Worm (Caenorhabditis elegans) whole organism, L1 larva: Measurements from ENCODE around the gene F38A5.22.

Source experiments
- C16A3.4 ChIP-seq: fragments of 150-350 bp; optimal IDR thresholded peaks from 2 replicates; lab custom pipeline; 2014; ENCODE audit warnings: missing biosample characterization, missing genetic modification characterization
- C34B4.2 ChIP-seq: sonication (generic microtip); optimal IDR thresholded peaks from 2 replicates; lab custom pipeline; 2017; ENCODE audit warnings: mild to moderate bottlenecking, missing genetic modification characterization, missing compliant biosample characterization
- ceh-88 ChIP-seq: fragments of 200-800 bp; sonication (Bioruptor generic); IDR thresholded peaks from 2 replicates; pipeline ENCODE4 v1.3.6; 2022; ENCODE audit warnings: missing genetic modification characterization, missing compliant biosample characterization
- ceh-90 ChIP-seq: sonication (generic microtip); optimal IDR thresholded peaks from 2 replicates; lab custom pipeline; 2016; ENCODE audit warnings: missing genetic modification characterization, missing compliant biosample characterization
- ces-1 ChIP-seq: fragments of 150-350 bp; optimal IDR thresholded peaks from 2 replicates; lab custom pipeline; 2014; ENCODE audit warnings: missing biosample characterization, missing genetic modification reagents, missing genetic modification characterization
- dpl-1 ChIP-seq, 3 experiments: fragments of 150-350 bp in 2 of 3; sonication (generic microtip) in 1 of 3; optimal IDR thresholded peaks; 2 replicates each; lab custom pipeline; 2014 to 2017; ENCODE audit warnings: missing biosample characterization in 3 of 3, missing genetic modification characterization in 3 of 3, missing genetic modification reagents in 3 of 3
- efl-1 ChIP-seq, 4 experiments: fragments of 150-350 bp; optimal IDR thresholded peaks in 3 of 4; peaks in 1 of 4; 1 replicate in 1 of 4; 2 replicates in 3 of 4; lab custom pipeline; 2014; ENCODE audit warnings: missing biosample characterization in 2 of 4, missing genetic modification characterization in 2 of 4, missing genetic modification reagents in 2 of 4
- elt-2 ChIP-seq: sonication (generic microtip); optimal IDR thresholded peaks from 2 replicates; lab custom pipeline; 2016; ENCODE audit warnings: missing genetic modification characterization, mild to moderate bottlenecking, inconsistent platforms, missing compliant biosample characterization, missing genetic modification reagents
- elt-3 ChIP-seq, 6 experiments: fragments of 150-350 bp in 1 of 6; sonication (generic microtip); optimal IDR thresholded peaks; 2 replicates each; lab custom pipeline; 2017 to 2018; ENCODE audit warnings: missing biosample characterization in 6 of 6, missing genetic modification characterization in 6 of 6, inconsistent platforms in 1 of 6
- fkh-10 ChIP-seq: sonication (generic microtip); optimal IDR thresholded peaks from 2 replicates; lab custom pipeline; 2017; ENCODE audit warnings: missing biosample characterization, missing genetic modification reagents, missing genetic modification characterization
- fos-1 ChIP-seq: fragments of 150-350 bp; optimal IDR thresholded peaks from 2 replicates; lab custom pipeline; 2014; ENCODE audit warnings: missing biosample characterization, missing genetic modification characterization
- grh-1 ChIP-seq: fragments of 200-800 bp; sonication (Bioruptor generic); IDR thresholded peaks from 2 replicates; pipeline ENCODE4 v1.3.6; 2022; ENCODE audit warnings: missing genetic modification reagents, missing genetic modification characterization, missing compliant biosample characterization
- isw-1 ChIP-seq: fragments of 200-800 bp; sonication (Bioruptor generic); IDR thresholded peaks from 2 replicates; pipeline ENCODE4 v1.3.6; 2022; ENCODE audit warnings: missing genetic modification characterization, missing compliant biosample characterization
- lin-13 ChIP-seq: fragments of 150-350 bp; optimal IDR thresholded peaks from 2 replicates; lab custom pipeline; 2014; ENCODE audit warnings: missing biosample characterization, missing genetic modification reagents, missing genetic modification characterization
- lin-35 ChIP-seq, 2 experiments: fragments of 150-350 bp; optimal IDR thresholded peaks; 2 replicates each; lab custom pipeline; 2014; ENCODE audit warnings: missing biosample characterization in 2 of 2, missing genetic modification characterization in 2 of 2, missing genetic modification reagents in 2 of 2
- lin-39 ChIP-seq: fragments of 150-350 bp; optimal IDR thresholded peaks from 2 replicates; lab custom pipeline; 2014; ENCODE audit warnings: missing biosample characterization, missing genetic modification reagents, missing genetic modification characterization
- lsy-2 ChIP-seq, 2 experiments: fragments of 150-350 bp; optimal IDR thresholded peaks; 2 replicates each; lab custom pipeline; 2014; ENCODE audit warnings: missing biosample characterization in 2 of 2, missing genetic modification characterization in 2 of 2
- mab-9 ChIP-seq: fragments of 200-800 bp; sonication (Bioruptor generic); IDR thresholded peaks from 2 replicates; pipeline ENCODE4 v1.3.6; 2022; ENCODE audit warnings: missing genetic modification reagents, missing genetic modification characterization, missing compliant biosample characterization
- mep-1 ChIP-seq: fragments of 150-350 bp; optimal IDR thresholded peaks from 2 replicates; lab custom pipeline; 2014; ENCODE audit warnings: missing biosample characterization, missing genetic modification characterization
- nhr-19 ChIP-seq: fragments of 200-800 bp; sonication (Bioruptor generic); conservative IDR thresholded peaks from 2 replicates; pipeline ENCODE4 v1.3.6; 2022; ENCODE audit warnings: missing genetic modification characterization, missing compliant biosample characterization
- nhr-20 ChIP-seq: sonication (generic microtip); optimal IDR thresholded peaks from 2 replicates; lab custom pipeline; 2016; ENCODE audit warnings: mild to moderate bottlenecking, missing genetic modification characterization, missing compliant biosample characterization
- nhr-237 ChIP-seq: fragments of 150-350 bp; optimal IDR thresholded peaks from 2 replicates; lab custom pipeline; 2014; ENCODE audit warnings: missing biosample characterization, missing genetic modification characterization
- nhr-28 ChIP-seq: fragments of 150-350 bp; optimal IDR thresholded peaks from 2 replicates; lab custom pipeline; 2014; ENCODE audit warnings: missing biosample characterization, missing genetic modification characterization
- rnt-1 ChIP-seq: sonication (generic microtip); optimal IDR thresholded peaks from 2 replicates; lab custom pipeline; 2016; ENCODE audit warnings: mild to moderate bottlenecking, missing genetic modification characterization, moderate library complexity, missing compliant biosample characterization
- snu-23 ChIP-seq: sonication (generic microtip); optimal IDR thresholded peaks from 2 replicates; lab custom pipeline; 2016; ENCODE audit warnings: missing genetic modification characterization, missing compliant biosample characterization
- sox-4 ChIP-seq: sonication (generic microtip); optimal IDR thresholded peaks from 2 replicates; lab custom pipeline; 2016; ENCODE audit warnings: missing genetic modification characterization, missing compliant biosample characterization
- tlp-1 ChIP-seq: fragments of 150-350 bp; optimal IDR thresholded peaks from 2 replicates; lab custom pipeline; 2014; ENCODE audit warnings: missing biosample characterization, missing genetic modification characterization
- unc-130 ChIP-seq: fragments of 150-350 bp; optimal IDR thresholded peaks from 2 replicates; lab custom pipeline; 2017; ENCODE audit warnings: missing biosample characterization, missing genetic modification characterization, inconsistent platforms
- unc-62 ChIP-seq: fragments of 150-350 bp; optimal IDR thresholded peaks from 2 replicates; lab custom pipeline; 2014; ENCODE audit warnings: missing biosample characterization, missing genetic modification reagents, missing genetic modification characterization
- unc-86 ChIP-seq: sonication (generic microtip); optimal IDR thresholded peaks from 2 replicates; lab custom pipeline; 2016; ENCODE audit warnings: missing genetic modification characterization, missing compliant biosample characterization
- unc-98 ChIP-seq: fragments of 200-800 bp; sonication (Bioruptor generic); IDR thresholded peaks from 2 replicates; pipeline ENCODE4 v1.3.6; 2022; ENCODE audit warnings: missing genetic modification characterization, missing compliant biosample characterization
- vab-15 ChIP-seq: sonication (generic microtip); optimal IDR thresholded peaks from 2 replicates; lab custom pipeline; 2017; ENCODE audit warnings: missing genotype, mild to moderate bottlenecking, missing genetic modification characterization, missing compliant biosample characterization
- ztf-11 ChIP-seq, 2 experiments: sonication (generic microtip); optimal IDR thresholded peaks; 2 replicates each; lab custom pipeline; 2016 to 2017; ENCODE audit warnings: missing genetic modification characterization in 2 of 2, missing biosample characterization in 1 of 2, missing compliant biosample characterization in 1 of 2
- ztf-4 ChIP-seq: fragments of 150-350 bp; optimal IDR thresholded peaks from 2 replicates; lab custom pipeline; 2014; ENCODE audit warnings: missing biosample characterization, missing genetic modification characterization

F38A5.22 gene

ce11 chrIV:6595912-6596311 lies at the start of gene F38A5.22:
F38A5.22 (minus strand) TSS chrIV:6595940.
- TF ChIP-seq ces-1 (GFP tag; lab: Kevin White, UChicago) = no peak
- no peak for TF ChIP-seq isw-1 (GFP tag; lab: Robert Waterston, UW)
- TF ChIP-seq unc-86 (tag; lab: Kevin White, UChicago) = no peak
- TF ChIP-seq mab-9 (GFP tag; lab: Robert Waterston, UW) = no peak
- TF ChIP-seq lin-39 (tag; lab: Kevin White, UChicago) = no peak
- no peak for TF ChIP-seq efl-1 (optimal IDR thresholded peaks at IDR 0.05; lab: Kevin White, UChicago)
- no peak for TF ChIP-seq efl-1 (GFP tag; optimal IDR thresholded peaks at IDR 0.05 in 1 of 2; lab: Kevin White, UChicago)

DNA sequence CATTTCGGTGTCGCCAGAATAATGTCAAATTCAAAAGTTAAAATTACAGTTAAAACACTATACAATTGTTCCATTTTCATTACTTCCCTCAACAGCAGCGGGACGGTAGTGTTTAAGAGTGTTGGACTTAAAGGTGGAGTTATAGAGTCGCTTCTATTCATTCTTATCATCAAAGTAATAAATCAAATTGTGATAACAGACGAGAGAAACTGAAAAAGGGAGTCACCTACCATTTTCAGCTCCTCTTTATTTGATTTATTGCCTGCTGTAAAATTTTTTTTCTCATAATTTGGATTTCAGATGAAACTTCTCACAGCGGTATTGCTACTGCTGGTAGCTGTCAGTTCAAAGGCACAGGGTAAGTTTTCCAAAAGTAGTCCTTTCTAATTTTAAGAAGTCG lies 44.1 kb upstream of the F38A5.22 start, which contains the start of gene C01B10.6:
TSS of gene C01B10.6 (plus strand) at position 301 of the 400 bp plus-strand sequence.
- no peak for TF ChIP-seq sox-4 (tag; lab: Kevin White, UChicago)
- TF ChIP-seq ztf-4 (tag; lab: Kevin White, UChicago) = no peak
- TF ChIP-seq ceh-90 = no peak
- TF ChIP-seq C34B4.2 (tag; lab: Kevin White, UChicago) = no peak
- TF ChIP-seq dpl-1 (GFP tag; optimal IDR thresholded peaks at IDR 0.05; lab: Kevin White, UChicago) = no peak
- no peak for TF ChIP-seq lsy-2 (tag; optimal IDR thresholded peaks at IDR 0.05; lab: Kevin White, UChicago)
- no peak for TF ChIP-seq fos-1 (tag; lab: Kevin White, UChicago)
- TF ChIP-seq lin-39 (tag; lab: Kevin White, UChicago) = no peak
- no peak for TF ChIP-seq tlp-1
- no peak for TF ChIP-seq unc-86 (tag; lab: Kevin White, UChicago)
- TF ChIP-seq nhr-19 = no peak
- no peak for TF ChIP-seq ztf-11 (tag; optimal IDR thresholded peaks at IDR 0.05; lab: Kevin White, UChicago)
- TF ChIP-seq lin-13 = no peak

ce11 chrIV:6638256-6638655 lies 42.5 kb upstream of the F38A5.22 start, which contains the start of gene C01B10.7:
C01B10.7 (plus strand) TSS chrIV:6638556.
- TF ChIP-seq unc-130 (tag; lab: Kevin White, UChicago) (no peak), elt-2 (tag; lab: Kevin White, UChicago) (no peak), dpl-1 (GFP tag; optimal IDR thresholded peaks at IDR 0.05; lab: Kevin White, UChicago) (no peak), unc-98 (no peak), elt-3 (tag; optimal IDR thresholded peaks at IDR 0.05; lab: Kevin White, UChicago) (no peak), ceh-88 (GFP tag; lab: Robert Waterston, UW) (no peak)

DNA sequence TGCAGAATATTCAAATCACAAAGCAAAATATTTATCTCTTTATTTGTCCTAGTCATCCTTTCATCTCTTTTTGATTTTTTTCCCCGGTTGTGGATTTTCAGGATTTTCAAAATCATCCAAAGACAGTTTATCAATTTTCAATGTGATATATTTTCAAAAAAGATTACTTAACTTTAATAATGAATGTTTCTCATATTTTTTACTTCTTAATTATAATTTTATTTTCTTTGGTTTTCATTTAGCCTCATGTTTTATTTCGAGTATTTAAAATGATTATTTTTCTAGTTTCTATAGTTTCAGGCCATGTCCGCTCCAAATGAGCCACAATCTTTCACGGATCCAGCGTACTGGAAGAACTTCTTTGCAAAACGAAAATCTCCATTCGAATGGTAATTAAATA lies 39.0 kb upstream of the F38A5.22 start, which contains the start of gene metl-13:
TSS of gene metl-13 (plus strand) at position 301 of the 400 bp plus-strand sequence.
- TF ChIP-seq nhr-28 (tag; lab: Kevin White, UChicago) = no peak
- no peak for TF ChIP-seq vab-15 (tag; lab: Kevin White, UChicago)
- no peak for TF ChIP-seq elt-2 (tag; lab: Kevin White, UChicago)
- TF ChIP-seq grh-1 (GFP tag; lab: Robert Waterston, UW) = no peak
- TF ChIP-seq fos-1 (tag; lab: Kevin White, UChicago) = no peak
- no peak for TF ChIP-seq C16A3.4
- TF ChIP-seq snu-23 (GFP tag; lab: Kevin White, UChicago) = no peak
- no peak for TF ChIP-seq lin-35 (GFP tag; optimal IDR thresholded peaks at IDR 0.05; lab: Kevin White, UChicago)
- no peak for TF ChIP-seq ceh-90
- TF ChIP-seq nhr-20 (tag; lab: Kevin White, UChicago) = no peak
- no peak for TF ChIP-seq unc-62 (GFP tag; lab: Kevin White, UChicago)
- TF ChIP-seq nhr-237 (tag; lab: Kevin White, UChicago) = no peak
- TF ChIP-seq rnt-1 = no peak
- no peak for TF ChIP-seq mep-1 (tag; lab: Kevin White, UChicago)
- no peak for TF ChIP-seq fkh-10 (GFP tag; lab: Kevin White, UChicago)
